Fruit fly (Drosophila melanogaster): ENCODE data around the gene Clp.
A peak's percentile ranks its signal among the peaks of the same experiment; 100 is the strongest.

Clp gene

dm6 chr2L:837989-838388 lies 18.2 kb downstream of the Clp start (continued):
- TF ChIP-seq Eip75B (GFP tag; optimal IDR thresholded peaks at IDR 0.05) (peak; percentile 88), fd85E (GFP tag; optimal IDR thresholded peaks at IDR 0.05) (no peak), lz (GFP tag; optimal IDR thresholded peaks at IDR 0.05) (peak; percentile 4), dac (GFP tag; optimal IDR thresholded peaks at IDR 0.05) (peak; percentile 90), CG34406 (GFP tag; optimal IDR thresholded peaks at IDR 0.05) (no peak), Sox14 (GFP tag; optimal IDR thresholded peaks at IDR 0.05) (peak; percentile 88), CG11294 (GFP tag; IDR thresholded peaks at IDR 0.05) (peak; percentile 67), eg (GFP tag; IDR thresholded peaks at IDR 0.05) (peak; percentile 93), Eip93F (GFP tag; optimal IDR thresholded peaks at IDR 0.05) (no peak), CG32006 (GFP tag; optimal IDR thresholded peaks at IDR 0.05) (peak; percentile 92), CG3919 (GFP tag; optimal IDR thresholded peaks at IDR 0.05) (peak; percentile 75), spab (GFP tag; optimal IDR thresholded peaks at IDR 0.05) (no peak), CG7368 (GFP tag; optimal IDR thresholded peaks at IDR 0.05) (peak; percentile 54), Smox (GFP tag; optimal IDR thresholded peaks at IDR 0.05) (no peak), CG1621 (tag; optimal IDR thresholded peaks at IDR 0.05) (peak; percentile 53), Gug (GFP tag; IDR thresholded peaks at IDR 0.05) (peak; percentile 72), CG8119 (GFP tag; IDR thresholded peaks at IDR 0.05) (peak; percentile 92), Ets21C (GFP tag; optimal IDR thresholded peaks at IDR 0.05) (peak; percentile 28), CG10631 (GFP tag; optimal IDR thresholded peaks at IDR 0.05) (peak; percentile 82), CG6792 (GFP tag; optimal IDR thresholded peaks at IDR 0.05) (peak; percentile 50)

DNA sequence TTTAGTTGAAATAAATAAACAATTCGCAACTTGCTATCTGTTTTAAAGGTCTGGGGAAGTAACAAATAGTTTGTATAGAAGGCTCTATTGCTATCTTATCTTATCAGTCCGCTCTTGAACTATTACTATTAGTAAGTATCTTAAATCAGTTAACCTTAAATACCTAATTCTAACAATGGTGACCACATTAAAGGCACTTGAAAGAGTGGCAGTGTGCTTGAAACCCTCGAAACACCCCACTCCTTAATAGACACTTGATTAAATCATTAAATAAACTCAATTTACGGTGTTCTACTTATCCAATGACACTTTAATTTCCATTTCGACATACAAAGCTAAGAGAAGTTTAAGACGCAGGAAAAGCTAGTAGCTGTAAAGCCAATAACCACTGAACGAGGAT lies 19.0 kb downstream of the Clp start:
- TF ChIP-seq Eip78C (GFP tag), result peak; percentile 29
- no peak for TF ChIP-seq CG3919 (GFP tag; optimal IDR thresholded peaks at IDR 0.05)

dm6 chr2L:840022-840421 lies 20.3 kb downstream of the Clp start:
- peak in 1 of 2 experiments; percentile 14 for TF ChIP-seq ss (GFP tag; optimal IDR thresholded peaks at IDR 0.05)
- TF ChIP-seq Blimp-1 (GFP tag; optimal IDR thresholded peaks at IDR 0.05), result no peak
- TF ChIP-seq Hr39 (GFP tag; optimal IDR thresholded peaks at IDR 0.05), result no peak
- TF ChIP-seq net (GFP tag; optimal IDR thresholded peaks at IDR 0.05), result no peak
- TF ChIP-seq CG9139 (GFP tag; optimal IDR thresholded peaks at IDR 0.05), result peak; percentile 25
- no peak for TF ChIP-seq topi (GFP tag; optimal IDR thresholded peaks at IDR 0.05)
- TF ChIP-seq Hr4 (GFP tag; optimal IDR thresholded peaks at IDR 0.05), result no peak
- no peak for TF ChIP-seq Gug (GFP tag; IDR thresholded peaks at IDR 0.05)
- TF ChIP-seq Lpt (GFP tag; optimal IDR thresholded peaks at IDR 0.05), result no peak
- TF ChIP-seq Eip75B (GFP tag; optimal IDR thresholded peaks at IDR 0.05), result no peak
- TF ChIP-seq CG16779 (tag; optimal IDR thresholded peaks at IDR 0.05), result no peak
- peak; percentile 82 for TF ChIP-seq svp (GFP tag)

DNA sequence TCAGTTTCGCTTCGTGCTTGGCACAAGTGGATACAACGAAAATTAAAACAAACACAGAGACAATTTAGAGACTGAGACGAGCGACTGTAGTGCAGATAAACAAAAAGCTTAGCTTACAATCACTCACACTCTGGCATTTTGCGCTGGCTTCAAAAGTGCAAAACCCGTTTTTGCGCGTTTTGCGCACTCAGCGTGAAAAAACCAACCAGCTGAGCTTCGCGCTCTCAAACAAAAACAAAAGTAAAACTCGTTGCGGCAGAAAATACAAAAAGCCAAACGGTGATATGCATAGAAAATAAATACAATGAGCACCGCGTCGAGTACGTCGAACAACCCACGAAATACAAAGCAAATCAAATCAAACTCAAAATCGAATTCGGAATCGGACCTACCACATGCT lies 21.0 kb downstream of the Clp start:
- TF ChIP-seq Blimp-1 (GFP tag; optimal IDR thresholded peaks at IDR 0.05) (peak; percentile 12), Eip78C (GFP tag) (peak; percentile 49), CG6276 (GFP tag; optimal IDR thresholded peaks at IDR 0.05) (peak; percentile 29), CG8119 (GFP tag; IDR thresholded peaks at IDR 0.05) (peak; percentile 58; the same call in 1 of the 3 replicates), eg (GFP tag; IDR thresholded peaks at IDR 0.05) (peak; percentile 26; the same call in 1 of the 3 replicates), CG32006 (GFP tag; optimal IDR thresholded peaks at IDR 0.05) (no peak), CG6163 (GFP tag; IDR thresholded peaks at IDR 0.05) (peak; percentile 19; the same call in 1 of the 3 replicates), ss (GFP tag; optimal IDR thresholded peaks at IDR 0.05) (peak in 1 of 2 experiments; percentile 9), OdsH (GFP tag; optimal IDR thresholded peaks at IDR 0.05) (no peak)

DNA sequence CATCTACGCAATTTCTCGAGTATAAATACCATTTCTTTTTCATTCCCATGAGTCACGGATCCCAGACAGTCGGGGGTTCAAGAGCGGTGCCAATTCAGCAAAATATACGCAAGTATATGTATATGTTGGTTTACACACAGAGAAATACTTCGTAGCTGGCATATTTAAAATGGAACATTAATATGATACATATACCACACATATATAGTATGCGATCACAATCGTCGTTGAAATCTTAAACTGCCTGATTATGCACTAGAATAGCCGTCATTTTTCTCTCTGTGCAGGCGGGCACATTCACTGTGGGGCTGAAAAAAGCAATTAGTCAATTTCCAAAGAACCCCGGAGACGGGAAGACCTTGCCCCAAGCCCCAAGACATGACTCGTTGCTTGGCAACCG lies 21.9 kb downstream of the Clp start:
- TF ChIP-seq Hr4 (GFP tag; optimal IDR thresholded peaks at IDR 0.05) (peak; percentile 91), Eip93F (GFP tag; optimal IDR thresholded peaks at IDR 0.05) (peak; percentile 96), lz (GFP tag; optimal IDR thresholded peaks at IDR 0.05) (peak; percentile 88), Lpt (GFP tag; optimal IDR thresholded peaks at IDR 0.05) (peak; percentile 92), dac (GFP tag; optimal IDR thresholded peaks at IDR 0.05) (peak; percentile 79), CG6276 (GFP tag; optimal IDR thresholded peaks at IDR 0.05) (peak; percentile 86), Sox15 (GFP tag; optimal IDR thresholded peaks at IDR 0.05) (peak; percentile 87), net (GFP tag; optimal IDR thresholded peaks at IDR 0.05) (peak; percentile 95), CG34406 (GFP tag; optimal IDR thresholded peaks at IDR 0.05) (peak; percentile 95), fd85E (GFP tag; optimal IDR thresholded peaks at IDR 0.05) (peak; percentile 82), Eip75B (GFP tag; optimal IDR thresholded peaks at IDR 0.05) (peak; percentile 95), CG6163 (GFP tag; IDR thresholded peaks at IDR 0.05) (peak; percentile 98), Hr38 (GFP tag; optimal IDR thresholded peaks at IDR 0.05) (peak; percentile 60), Met (GFP tag; optimal IDR thresholded peaks at IDR 0.05) (peak; percentile 98), achi (GFP tag; optimal IDR thresholded peaks at IDR 0.05) (peak; percentile 94), CG6808 (GFP tag; optimal IDR thresholded peaks at IDR 0.05) (peak; percentile 95), Eip78C (GFP tag) (peak; percentile 99), CG10631 (GFP tag; optimal IDR thresholded peaks at IDR 0.05) (peak; percentile 95), CG11762 (GFP tag; optimal IDR thresholded peaks at IDR 0.05; ENCODE audit: insufficient read depth) (peak; percentile 91), svp (GFP tag) (peak; percentile 99), salr (GFP tag; optimal IDR thresholded peaks at IDR 0.05) (peak; percentile 87 to 90), CG9139 (GFP tag; optimal IDR thresholded peaks at IDR 0.05) (peak; percentile 91), CG8319 (GFP tag; optimal IDR thresholded peaks at IDR 0.05) (peak; percentile 93), OdsH (GFP tag; optimal IDR thresholded peaks at IDR 0.05) (peak; percentile 97)

Data from whole organism, prepupa.